Worm (Caenorhabditis elegans): Measurements from ENCODE around the gene srlf-19.

ce11 chrV:477664-478212, 27.6 kb upstream of the srlf-19 start, which contains the start of gene nhr-55:
- TF ChIP-seq lin-15B (tag; optimal IDR thresholded peaks at IDR 0.05): no peak
- TF ChIP-seq nhr-77 (tag; optimal IDR thresholded peaks at IDR 0.05): peak; percentile 24
- TF ChIP-seq pqm-1 (tag; optimal IDR thresholded peaks at IDR 0.05): peak; percentile 68
- TF ChIP-seq ces-1 (GFP tag; optimal IDR thresholded peaks at IDR 0.05): no peak
- no peak for TF ChIP-seq snpc-4 (tag; optimal IDR thresholded peaks at IDR 0.05)
- TF ChIP-seq unc-130 (GFP tag; optimal IDR thresholded peaks at IDR 0.05): no peak
- TF ChIP-seq jun-1 (tag; optimal IDR thresholded peaks at IDR 0.05): no peak
- no peak for TF ChIP-seq ama-1 (optimal IDR thresholded peaks at IDR 0.05)
- TF ChIP-seq fos-1 (tag; optimal IDR thresholded peaks at IDR 0.05): no peak
- TF ChIP-seq ceh-82 (tag; optimal IDR thresholded peaks at IDR 0.05): no peak

Measured in whole organism, L4 larva.